Fruit fly (Drosophila melanogaster): ENCODE results near the gene nudE.

DNA sequence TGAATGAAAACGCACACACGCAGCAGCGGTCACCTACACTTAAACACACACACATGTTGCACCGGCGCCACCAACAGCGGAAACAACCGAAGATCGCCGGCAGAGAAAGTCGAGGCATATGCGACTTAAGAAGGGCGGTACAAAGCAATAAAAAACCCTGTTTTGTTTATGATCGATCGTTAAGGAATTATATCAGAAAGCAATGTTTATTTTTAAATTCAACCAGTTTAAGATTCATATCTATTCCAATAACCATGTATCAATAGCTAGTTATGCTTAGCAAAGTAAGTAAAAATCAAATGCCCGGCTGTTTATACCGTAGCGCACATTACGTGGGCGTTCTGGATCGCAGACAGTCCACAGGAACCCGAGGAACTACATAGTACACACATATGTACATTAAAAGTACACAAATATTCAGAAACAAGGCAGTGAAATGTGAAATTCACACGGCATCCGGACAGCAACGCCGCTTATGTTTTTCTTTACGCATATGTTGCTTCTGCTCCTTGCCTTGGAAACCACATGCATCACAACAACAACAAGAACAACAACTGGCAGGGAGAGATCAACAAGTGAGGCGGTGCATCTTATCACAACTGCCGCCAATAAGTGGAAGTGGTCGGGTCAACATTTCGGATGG, 43.1 kb upstream of the nudE start:
- TF ChIP-seq pan (optimal IDR thresholded peaks at IDR 0.05) (no peak), CG8478 (optimal IDR thresholded peaks at IDR 0.05) (no peak), psq (optimal IDR thresholded peaks at IDR 0.05) (no peak), Dll (optimal IDR thresholded peaks at IDR 0.05) (no peak)

All from whole organism.